Worm (Caenorhabditis elegans) whole organism, L4/young adult: ENCODE measurements around the gene T24E12.3.

ENCODE experiments used
- W03F9.2 ChIP-seq: fragments of 150-350 bp; optimal IDR thresholded peaks from 2 replicates; lab custom pipeline; 2014; ENCODE audit warnings: missing biosample characterization, missing genetic modification characterization
- dao-5 ChIP-seq: sonication (generic microtip); optimal IDR thresholded peaks from 2 replicates; lab custom pipeline; 2016; ENCODE audit warnings: missing genotype, missing genetic modification characterization, moderate library complexity, missing compliant biosample characterization

ce11 chrII:3741584-3741983, 34.2 kb upstream of the T24E12.3 start, which contains the start of gene F12E12.1:
- TF ChIP-seq W03F9.2 (tag; lab: Kevin White, UChicago) (no peak), dao-5 (tag; lab: Kevin White, UChicago) (no peak)
